Worm (Caenorhabditis elegans) whole organism, L2 larva: ENCODE measurements around the gene fip-4.

Experiments
- ama-1 ChIP-seq: fragments of 150-350 bp; optimal IDR thresholded peaks from 2 replicates; lab custom pipeline; 2018; ENCODE audit warnings: inconsistent platforms
- ceh-16 ChIP-seq: fragments of 150-350 bp; optimal IDR thresholded peaks from 2 replicates; lab custom pipeline; 2014; ENCODE audit warnings: missing biosample characterization, missing genetic modification characterization
- dmd-4 ChIP-seq: sonication (generic microtip); optimal IDR thresholded peaks from 2 replicates; lab custom pipeline; 2017; ENCODE audit warnings: missing biosample characterization, missing genetic modification characterization
- elt-3 ChIP-seq: sonication (generic microtip); optimal IDR thresholded peaks from 2 replicates; lab custom pipeline; 2017; ENCODE audit warnings: missing biosample characterization, missing genetic modification characterization
- fos-1 ChIP-seq: fragments of 150-350 bp; optimal IDR thresholded peaks from 2 replicates; lab custom pipeline; 2014; ENCODE audit warnings: missing biosample characterization, missing genetic modification characterization
- mab-5 ChIP-seq: fragments of 150-350 bp; optimal IDR thresholded peaks from 2 replicates; lab custom pipeline; 2014; ENCODE audit warnings: missing biosample characterization, missing genetic modification characterization
- nhr-11 ChIP-seq: fragments of 150-350 bp; optimal IDR thresholded peaks from 2 replicates; lab custom pipeline; 2014; ENCODE audit warnings: missing biosample characterization, missing genetic modification characterization

ce11 chrV:8586472-8586871 is 24.6 kb downstream of the fip-4 start:
- TF ChIP-seq nhr-11 (tag; lab: Kevin White, UChicago): no peak
- TF ChIP-seq dmd-4 (tag; lab: Kevin White, UChicago): no peak
- TF ChIP-seq elt-3 (tag; lab: Kevin White, UChicago): no peak
- no peak for TF ChIP-seq ama-1 (lab: Kevin White, UChicago)
- TF ChIP-seq fos-1 (tag; lab: Kevin White, UChicago): no peak
- no peak for TF ChIP-seq mab-5 (tag; lab: Kevin White, UChicago)
- TF ChIP-seq ceh-16 (tag; lab: Kevin White, UChicago): no peak
